Worm (Caenorhabditis elegans) whole organism, L3 larva: Measurements from ENCODE around the gene eel-1.

ENCODE experiments used
- R02D3.7 ChIP-seq: fragments of 150-350 bp; optimal IDR thresholded peaks from 2 replicates; lab custom pipeline; 2014; ENCODE audit warnings: missing biosample characterization, missing genetic modification characterization
- ZK546.5 ChIP-seq: sonication (generic microtip); optimal IDR thresholded peaks from 2 replicates; lab custom pipeline; 2017; ENCODE audit warnings: missing biosample characterization, missing genetic modification characterization
- aly-2 ChIP-seq: fragments of 150-350 bp; optimal IDR thresholded peaks from 2 replicates; lab custom pipeline; 2014; ENCODE audit warnings: missing biosample characterization, missing genetic modification characterization
- ama-1 ChIP-seq: fragments of 150-350 bp; optimal IDR thresholded peaks from 2 replicates; lab custom pipeline; 2018
- ceh-82 ChIP-seq: fragments of 150-350 bp; optimal IDR thresholded peaks from 2 replicates; lab custom pipeline; 2014; ENCODE audit warnings: missing biosample characterization, missing genetic modification characterization
- egl-5 ChIP-seq: fragments of 150-350 bp; optimal IDR thresholded peaks from 2 replicates; lab custom pipeline; 2017; ENCODE audit warnings: missing biosample characterization, missing genetic modification reagents, missing genetic modification characterization, inconsistent platforms
- elt-1 ChIP-seq: fragments of 150-350 bp; optimal IDR thresholded peaks from 2 replicates; lab custom pipeline; 2014; ENCODE audit warnings: missing biosample characterization, missing genetic modification characterization
- elt-2 ChIP-seq: sonication (generic microtip); optimal IDR thresholded peaks from 2 replicates; lab custom pipeline; 2016; ENCODE audit warnings: missing genetic modification reagents, mild to moderate bottlenecking, missing genetic modification characterization, missing compliant biosample characterization
- elt-3 ChIP-seq, 3 experiments: fragments of 150-350 bp in 1 of 3; sonication (generic microtip) in 2 of 3; optimal IDR thresholded peaks; 2 replicates in 2 of 3; 4 replicates in 1 of 3; lab custom pipeline; 2014 to 2017; ENCODE audit warnings: missing biosample characterization in 3 of 3, missing genetic modification characterization in 3 of 3
- eor-1 ChIP-seq, 2 experiments: fragments of 150-350 bp; optimal IDR thresholded peaks; 2 replicates each; lab custom pipeline; 2014 to 2018; ENCODE audit warnings: missing biosample characterization in 2 of 2, missing genetic modification characterization in 2 of 2
- fkh-2 ChIP-seq: fragments of 150-350 bp; optimal IDR thresholded peaks from 2 replicates; lab custom pipeline; 2014; ENCODE audit warnings: missing biosample characterization, missing genetic modification reagents, missing genetic modification characterization
- lin-39 ChIP-seq: fragments of 150-350 bp; optimal IDR thresholded peaks from 2 replicates; lab custom pipeline; 2018; ENCODE audit warnings: missing biosample characterization, missing genetic modification reagents, missing genetic modification characterization
- nfya-1 ChIP-seq: sonication (generic microtip); optimal IDR thresholded peaks from 2 replicates; lab custom pipeline; 2017; ENCODE audit warnings: missing genetic modification characterization, mild to moderate bottlenecking, missing compliant biosample characterization, antibody characterized with exemption, moderate library complexity; ENCODE audit not compliant: insufficient read depth
- nhr-11 ChIP-seq: fragments of 150-350 bp; optimal IDR thresholded peaks from 2 replicates; lab custom pipeline; 2014; ENCODE audit warnings: missing biosample characterization, missing genetic modification characterization
- nhr-12 ChIP-seq: fragments of 150-350 bp; optimal IDR thresholded peaks from 2 replicates; lab custom pipeline; 2014; ENCODE audit warnings: missing biosample characterization, missing genetic modification characterization
- nhr-28 ChIP-seq: fragments of 150-350 bp; optimal IDR thresholded peaks from 2 replicates; lab custom pipeline; 2014; ENCODE audit warnings: missing biosample characterization, missing genetic modification characterization
- nhr-43 ChIP-seq: sonication (generic microtip); optimal IDR thresholded peaks from 2 replicates; lab custom pipeline; 2016; ENCODE audit warnings: mild to moderate bottlenecking, missing genetic modification characterization, missing compliant biosample characterization; ENCODE audit not compliant: poor library complexity, severe bottlenecking
- nhr-76 ChIP-seq: fragments of 150-350 bp; sonication (generic microtip); optimal IDR thresholded peaks from 5 replicates; lab custom pipeline; 2014; ENCODE audit warnings: missing biosample characterization, missing genetic modification characterization
- snpc-4 ChIP-seq: fragments of 150-350 bp; optimal IDR thresholded peaks from 2 replicates; lab custom pipeline; 2014; ENCODE audit warnings: missing biosample characterization, missing genetic modification characterization
- ztf-11 ChIP-seq: fragments of 150-350 bp; optimal IDR thresholded peaks from 2 replicates; lab custom pipeline; 2014; ENCODE audit warnings: missing biosample characterization, missing genetic modification characterization

The eel-1 gene

ce11 chrIV:2986720-2987119 is 63.2 kb downstream of the eel-1 start:
- TF ChIP-seq ZK546.5 (tag; lab: Kevin White, UChicago) (no peak), ama-1 (lab: Kevin White, UChicago) (no peak), elt-3 (tag; optimal IDR thresholded peaks at IDR 0.05; lab: Kevin White, UChicago) (no peak), lin-39 (tag; lab: Kevin White, UChicago) (no peak), fkh-2 (no peak), nhr-76 (tag; lab: Kevin White, UChicago) (no peak), ceh-82 (tag; lab: Kevin White, UChicago) (no peak), nhr-28 (no peak), elt-2 (tag; lab: Kevin White, UChicago) (no peak), elt-1 (tag; lab: Kevin White, UChicago) (no peak), nfya-1 (tag; lab: Kevin White, UChicago) (no peak), eor-1 (tag; optimal IDR thresholded peaks at IDR 0.05; lab: Kevin White, UChicago) (no peak), nhr-43 (tag; lab: Kevin White, UChicago) (no peak), snpc-4 (tag; lab: Kevin White, UChicago) (no peak), ztf-11 (tag; lab: Kevin White, UChicago) (no peak), nhr-12 (no peak), R02D3.7 (tag; lab: Kevin White, UChicago) (no peak), aly-2 (tag; lab: Kevin White, UChicago) (no peak), egl-5 (tag; lab: Kevin White, UChicago) (no peak), nhr-11 (tag; lab: Kevin White, UChicago) (no peak)
